Worm (Caenorhabditis elegans) whole organism, L3 larva: Measurements from ENCODE around the gene his-48.

Source experiments
- aly-2 ChIP-seq: fragments of 150-350 bp; optimal IDR thresholded peaks from 2 replicates; lab custom pipeline; 2014; ENCODE audit warnings: missing biosample characterization, missing genetic modification characterization
- ama-1 ChIP-seq: fragments of 150-350 bp; optimal IDR thresholded peaks from 2 replicates; lab custom pipeline; 2018
- eor-1 ChIP-seq, 2 experiments: fragments of 150-350 bp; optimal IDR thresholded peaks; 2 replicates each; lab custom pipeline; 2014 to 2018; ENCODE audit warnings: missing biosample characterization in 2 of 2, missing genetic modification characterization in 2 of 2
- fkh-2 ChIP-seq: fragments of 150-350 bp; optimal IDR thresholded peaks from 2 replicates; lab custom pipeline; 2014; ENCODE audit warnings: missing biosample characterization, missing genetic modification reagents, missing genetic modification characterization
- jun-1 ChIP-seq: fragments of 150-350 bp; optimal IDR thresholded peaks from 2 replicates; lab custom pipeline; 2014; ENCODE audit warnings: missing biosample characterization, missing genetic modification reagents, missing genetic modification characterization
- lin-39 ChIP-seq: fragments of 150-350 bp; optimal IDR thresholded peaks from 2 replicates; lab custom pipeline; 2018; ENCODE audit warnings: missing biosample characterization, missing genetic modification reagents, missing genetic modification characterization
- lsy-12 ChIP-seq: sonication (generic microtip); optimal IDR thresholded peaks from 2 replicates; lab custom pipeline; 2016; ENCODE audit warnings: mild to moderate bottlenecking, missing genetic modification characterization, missing compliant biosample characterization
- mdl-1 ChIP-seq: fragments of 150-350 bp; optimal IDR thresholded peaks from 2 replicates; lab custom pipeline; 2014; ENCODE audit warnings: missing biosample characterization, missing genetic modification characterization
- nhr-23 ChIP-seq: fragments of 150-350 bp; optimal IDR thresholded peaks from 2 replicates; lab custom pipeline; 2014; ENCODE audit warnings: missing biosample characterization, missing genetic modification reagents, missing genetic modification characterization
- nhr-25 ChIP-seq: sonication (generic microtip); optimal IDR thresholded peaks from 2 replicates; lab custom pipeline; 2017; ENCODE audit warnings: missing biosample characterization, missing genetic modification characterization
- nhr-28 ChIP-seq: fragments of 150-350 bp; optimal IDR thresholded peaks from 2 replicates; lab custom pipeline; 2014; ENCODE audit warnings: missing biosample characterization, missing genetic modification characterization
- nhr-76 ChIP-seq: fragments of 150-350 bp; sonication (generic microtip); optimal IDR thresholded peaks from 5 replicates; lab custom pipeline; 2014; ENCODE audit warnings: missing biosample characterization, missing genetic modification characterization
- snpc-4 ChIP-seq: fragments of 150-350 bp; optimal IDR thresholded peaks from 2 replicates; lab custom pipeline; 2014; ENCODE audit warnings: missing biosample characterization, missing genetic modification characterization
- unc-62 ChIP-seq: fragments of 150-350 bp; sonication (generic microtip); optimal IDR thresholded peaks from 4 replicates; lab custom pipeline; 2014; ENCODE audit warnings: missing biosample characterization, missing genetic modification reagents, missing genetic modification characterization

- no peak for TF ChIP-seq lsy-12 (tag; lab: Kevin White, UChicago)
- no peak for TF ChIP-seq fkh-2 (tag; lab: Kevin White, UChicago)
- no peak for TF ChIP-seq mdl-1 (tag; lab: Kevin White, UChicago)
- TF ChIP-seq lin-39: no peak
- TF ChIP-seq nhr-76 (tag; lab: Kevin White, UChicago): no peak
- TF ChIP-seq ama-1 (lab: Kevin White, UChicago): no peak
- TF ChIP-seq unc-62 (GFP tag; lab: Kevin White, UChicago): no peak
- no peak for TF ChIP-seq nhr-28 (tag; lab: Kevin White, UChicago)
- TF ChIP-seq eor-1 (tag; optimal IDR thresholded peaks at IDR 0.05; lab: Kevin White, UChicago): no peak
- no peak for TF ChIP-seq nhr-23 (tag; lab: Kevin White, UChicago)
- no peak for TF ChIP-seq nhr-25 (tag; lab: Kevin White, UChicago)
- TF ChIP-seq aly-2 (tag; lab: Kevin White, UChicago): no peak
- no peak for TF ChIP-seq snpc-4 (tag; lab: Kevin White, UChicago)
- TF ChIP-seq jun-1 (tag; lab: Kevin White, UChicago): no peak
Observed at ce11 chrIV:11286112-11286511, 38.4 kb upstream of the his-48 start.
